Worm (Caenorhabditis elegans) whole organism, L1 larva: ENCODE data around the gene smg-7.

Experiments used
- C04F5.9 ChIP-seq: sonication (generic microtip); optimal IDR thresholded peaks from 2 replicates; lab custom pipeline; 2016; ENCODE audit warnings: missing genetic modification characterization, missing compliant biosample characterization
- C16A3.4 ChIP-seq: fragments of 150-350 bp; optimal IDR thresholded peaks from 2 replicates; lab custom pipeline; 2014; ENCODE audit warnings: missing biosample characterization, missing genetic modification characterization
- C34B4.2 ChIP-seq: sonication (generic microtip); optimal IDR thresholded peaks from 2 replicates; lab custom pipeline; 2017; ENCODE audit warnings: mild to moderate bottlenecking, missing genetic modification characterization, missing compliant biosample characterization
- Y116A8C.19 ChIP-seq: sonication (generic microtip); optimal IDR thresholded peaks from 2 replicates; lab custom pipeline; 2016; ENCODE audit warnings: missing compliant biosample characterization, missing genetic modification characterization, borderline replicate concordance
- aha-1 ChIP-seq: fragments of 150-350 bp; optimal IDR thresholded peaks from 2 replicates; lab custom pipeline; 2014; ENCODE audit warnings: missing biosample characterization, missing genetic modification characterization
- alr-1 ChIP-seq: fragments of 200-800 bp; sonication (Bioruptor generic); optimal IDR thresholded peaks from 2 replicates; lab custom pipeline; 2018; ENCODE audit warnings: borderline replicate concordance, mild to moderate bottlenecking, missing genetic modification characterization, missing compliant biosample characterization
- blmp-1 ChIP-seq: fragments of 150-350 bp; optimal IDR thresholded peaks from 2 replicates; lab custom pipeline; 2014; ENCODE audit warnings: missing biosample characterization, missing genetic modification characterization
- ceh-8 ChIP-seq: fragments of 200-800 bp; sonication (Bioruptor generic); optimal IDR thresholded peaks from 2 replicates; lab custom pipeline; 2018; ENCODE audit warnings: mild to moderate bottlenecking, missing genetic modification characterization, moderate library complexity, missing compliant biosample characterization
- ceh-82 ChIP-seq, 3 experiments: fragments of 150-350 bp in 1 of 3; sonication (generic microtip) in 2 of 3; optimal IDR thresholded peaks; 2 replicates each; lab custom pipeline; 2014 to 2017; ENCODE audit warnings: missing biosample characterization in 3 of 3, missing genetic modification characterization in 3 of 3
- ceh-88 ChIP-seq: fragments of 200-800 bp; sonication (Bioruptor generic); IDR thresholded peaks from 2 replicates; pipeline ENCODE4 v1.3.6; 2022; ENCODE audit warnings: missing genetic modification characterization, missing compliant biosample characterization
- dsc-1 ChIP-seq: sonication (generic microtip); optimal IDR thresholded peaks from 2 replicates; lab custom pipeline; 2016; ENCODE audit warnings: mild to moderate bottlenecking, missing genetic modification characterization, missing compliant biosample characterization
- efl-1 ChIP-seq, 4 experiments: fragments of 150-350 bp; optimal IDR thresholded peaks in 3 of 4; peaks in 1 of 4; 1 replicate in 1 of 4; 2 replicates in 3 of 4; lab custom pipeline; 2014; ENCODE audit warnings: missing biosample characterization in 2 of 4, missing genetic modification characterization in 2 of 4, missing genetic modification reagents in 2 of 4
- egl-13 ChIP-seq: sonication (generic microtip); optimal IDR thresholded peaks from 2 replicates; lab custom pipeline; 2016; ENCODE audit warnings: missing genotype, missing genetic modification reagents, missing genetic modification characterization, missing compliant biosample characterization
- egl-27 ChIP-seq, 2 experiments: fragments of 150-350 bp in 1 of 2; sonication (generic microtip); optimal IDR thresholded peaks; 3 replicates each; lab custom pipeline; 2017 to 2018; ENCODE audit warnings: missing biosample characterization in 2 of 2, missing genetic modification characterization in 2 of 2, missing genetic modification reagents in 2 of 2
- elt-2 ChIP-seq: sonication (generic microtip); optimal IDR thresholded peaks from 2 replicates; lab custom pipeline; 2016; ENCODE audit warnings: missing genetic modification characterization, mild to moderate bottlenecking, inconsistent platforms, missing compliant biosample characterization, missing genetic modification reagents
- fkh-10 ChIP-seq: sonication (generic microtip); optimal IDR thresholded peaks from 2 replicates; lab custom pipeline; 2017; ENCODE audit warnings: missing biosample characterization, missing genetic modification reagents, missing genetic modification characterization
- fkh-8 ChIP-seq: sonication (generic microtip); optimal IDR thresholded peaks from 2 replicates; lab custom pipeline; 2016; ENCODE audit warnings: mild to moderate bottlenecking, missing genetic modification characterization, missing compliant biosample characterization
- hlh-17 ChIP-seq: fragments of 200-800 bp; sonication (Bioruptor generic); optimal IDR thresholded peaks from 2 replicates; lab custom pipeline; 2018; ENCODE audit warnings: missing genetic modification characterization, mild to moderate bottlenecking, missing compliant biosample characterization, moderate library complexity, borderline replicate concordance
- hlh-4 ChIP-seq: sonication (generic microtip); optimal IDR thresholded peaks from 2 replicates; lab custom pipeline; 2016; ENCODE audit warnings: mild to moderate bottlenecking, missing genetic modification characterization, missing compliant biosample characterization
- irx-1 ChIP-seq: sonication (generic microtip); optimal IDR thresholded peaks from 2 replicates; lab custom pipeline; 2016; ENCODE audit warnings: missing genetic modification characterization, missing compliant biosample characterization
- lin-13 ChIP-seq: fragments of 150-350 bp; optimal IDR thresholded peaks from 2 replicates; lab custom pipeline; 2014; ENCODE audit warnings: missing biosample characterization, missing genetic modification reagents, missing genetic modification characterization
- lin-14 ChIP-seq: fragments of 200-800 bp; sonication (Bioruptor generic); optimal IDR thresholded peaks from 2 replicates; lab custom pipeline; 2018; ENCODE audit warnings: mild to moderate bottlenecking, missing genetic modification characterization, moderate library complexity, missing compliant biosample characterization
- lin-15B ChIP-seq: fragments of 150-350 bp; sonication (generic microtip); optimal IDR thresholded peaks from 3 replicates; lab custom pipeline; 2014; ENCODE audit warnings: missing biosample characterization, missing genetic modification characterization
- lin-35 ChIP-seq, 2 experiments: fragments of 150-350 bp; optimal IDR thresholded peaks; 2 replicates each; lab custom pipeline; 2014; ENCODE audit warnings: missing biosample characterization in 2 of 2, missing genetic modification characterization in 2 of 2, missing genetic modification reagents in 2 of 2
- mep-1 ChIP-seq: fragments of 150-350 bp; optimal IDR thresholded peaks from 2 replicates; lab custom pipeline; 2014; ENCODE audit warnings: missing biosample characterization, missing genetic modification characterization
- nhr-11 ChIP-seq: fragments of 150-350 bp; optimal IDR thresholded peaks from 2 replicates; lab custom pipeline; 2014; ENCODE audit warnings: missing biosample characterization, missing genetic modification characterization
- nhr-12 ChIP-seq: sonication (generic microtip); optimal IDR thresholded peaks from 2 replicates; lab custom pipeline; 2017; ENCODE audit warnings: missing biosample characterization, missing genetic modification characterization
- nhr-19 ChIP-seq: fragments of 200-800 bp; sonication (Bioruptor generic); conservative IDR thresholded peaks from 2 replicates; pipeline ENCODE4 v1.3.6; 2022; ENCODE audit warnings: missing genetic modification characterization, missing compliant biosample characterization
- nhr-237 ChIP-seq: fragments of 150-350 bp; optimal IDR thresholded peaks from 2 replicates; lab custom pipeline; 2014; ENCODE audit warnings: missing biosample characterization, missing genetic modification characterization
- nhr-28 ChIP-seq: fragments of 150-350 bp; optimal IDR thresholded peaks from 2 replicates; lab custom pipeline; 2014; ENCODE audit warnings: missing biosample characterization, missing genetic modification characterization
- nhr-85 ChIP-seq: sonication (generic microtip); peaks from one replicate; lab custom pipeline; 2016; ENCODE audit warnings: missing genetic modification characterization, inconsistent platforms, missing compliant biosample characterization
- pag-3 ChIP-seq: sonication (generic microtip); optimal IDR thresholded peaks from 2 replicates; lab custom pipeline; 2017; ENCODE audit warnings: missing genetic modification characterization, mild to moderate bottlenecking, missing compliant biosample characterization, antibody characterized with exemption, borderline replicate concordance; ENCODE audit not compliant: insufficient read depth
- pax-3 ChIP-seq: fragments of 200-800 bp; sonication (Bioruptor generic); optimal IDR thresholded peaks from 2 replicates; lab custom pipeline; 2018; ENCODE audit warnings: mild to moderate bottlenecking, missing genetic modification characterization, moderate library complexity, missing compliant biosample characterization
- rnt-1 ChIP-seq: sonication (generic microtip); optimal IDR thresholded peaks from 2 replicates; lab custom pipeline; 2016; ENCODE audit warnings: mild to moderate bottlenecking, missing genetic modification characterization, moderate library complexity, missing compliant biosample characterization
- skn-1 ChIP-seq: fragments of 150-350 bp; optimal IDR thresholded peaks from 2 replicates; lab custom pipeline; 2014; ENCODE audit warnings: missing biosample characterization, missing genetic modification characterization
- snpc-4 ChIP-seq: fragments of 150-350 bp; optimal IDR thresholded peaks from 2 replicates; lab custom pipeline; 2014; ENCODE audit warnings: missing biosample characterization, missing genetic modification characterization
- snu-23 ChIP-seq: sonication (generic microtip); optimal IDR thresholded peaks from 2 replicates; lab custom pipeline; 2016; ENCODE audit warnings: missing genetic modification characterization, missing compliant biosample characterization
- sox-4 ChIP-seq: sonication (generic microtip); optimal IDR thresholded peaks from 2 replicates; lab custom pipeline; 2016; ENCODE audit warnings: missing genetic modification characterization, missing compliant biosample characterization
- sup-37 ChIP-seq: fragments of 200-800 bp; sonication (Bioruptor generic); optimal IDR thresholded peaks from 2 replicates; lab custom pipeline; 2018; ENCODE audit warnings: mild to moderate bottlenecking, missing genetic modification characterization, missing compliant biosample characterization
- swsn-7 ChIP-seq: sonication (generic microtip); optimal IDR thresholded peaks from 2 replicates; lab custom pipeline; 2016; ENCODE audit warnings: missing genetic modification characterization, missing compliant biosample characterization
- tbx-2 ChIP-seq: sonication (generic microtip); optimal IDR thresholded peaks from 2 replicates; lab custom pipeline; 2016; ENCODE audit warnings: missing genetic modification characterization, missing compliant biosample characterization
- tlp-1 ChIP-seq: fragments of 150-350 bp; optimal IDR thresholded peaks from 2 replicates; lab custom pipeline; 2014; ENCODE audit warnings: missing biosample characterization, missing genetic modification characterization
- unc-130 ChIP-seq: fragments of 150-350 bp; optimal IDR thresholded peaks from 2 replicates; lab custom pipeline; 2017; ENCODE audit warnings: missing biosample characterization, missing genetic modification characterization, inconsistent platforms
- unc-30 ChIP-seq: sonication (generic microtip); optimal IDR thresholded peaks from 2 replicates; lab custom pipeline; 2017; ENCODE audit warnings: missing biosample characterization, missing genetic modification characterization
- unc-62 ChIP-seq: fragments of 150-350 bp; optimal IDR thresholded peaks from 2 replicates; lab custom pipeline; 2014; ENCODE audit warnings: missing biosample characterization, missing genetic modification reagents, missing genetic modification characterization
- xbp-1 ChIP-seq: sonication (generic microtip); optimal IDR thresholded peaks from 2 replicates; lab custom pipeline; 2016; ENCODE audit warnings: missing genetic modification characterization, missing compliant biosample characterization
- zag-1 ChIP-seq: fragments of 150-350 bp; optimal IDR thresholded peaks from 2 replicates; lab custom pipeline; 2014; ENCODE audit warnings: missing biosample characterization, missing genetic modification characterization
- ztf-4 ChIP-seq: fragments of 150-350 bp; optimal IDR thresholded peaks from 2 replicates; lab custom pipeline; 2014; ENCODE audit warnings: missing biosample characterization, missing genetic modification characterization

The smg-7 gene

DNA sequence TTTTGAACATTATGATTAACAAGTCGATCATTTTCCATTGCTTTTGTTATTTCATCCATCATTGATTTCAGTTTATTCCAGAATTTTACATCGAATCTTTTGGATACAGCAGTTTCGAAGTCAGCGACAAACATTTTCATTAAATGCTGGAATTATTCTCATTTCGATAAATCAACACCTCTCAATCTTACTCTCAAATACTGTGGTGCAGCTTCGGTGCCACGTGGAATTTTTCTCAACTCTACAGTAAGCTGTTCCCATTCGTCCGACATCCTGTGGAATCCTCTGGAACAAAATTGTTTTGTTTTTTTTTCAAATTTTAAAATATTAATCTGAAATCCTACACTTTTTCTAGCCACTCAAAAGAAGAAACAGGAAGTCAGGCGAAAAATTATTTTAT is at the start of gene smg-7:
Gene smg-7, minus strand, starts transcription at position 285 of the 400 bp plus-strand sequence.
- peak; percentile 31 for TF ChIP-seq nhr-85 (tag; lab: Kevin White, UChicago)
- no peak for TF ChIP-seq mep-1 (tag; lab: Kevin White, UChicago)
- no peak for TF ChIP-seq nhr-19 (GFP tag; lab: Robert Waterston, UW)
- TF ChIP-seq ztf-4 = no peak
- TF ChIP-seq dsc-1 (tag; lab: Kevin White, UChicago) = no peak

DNA sequence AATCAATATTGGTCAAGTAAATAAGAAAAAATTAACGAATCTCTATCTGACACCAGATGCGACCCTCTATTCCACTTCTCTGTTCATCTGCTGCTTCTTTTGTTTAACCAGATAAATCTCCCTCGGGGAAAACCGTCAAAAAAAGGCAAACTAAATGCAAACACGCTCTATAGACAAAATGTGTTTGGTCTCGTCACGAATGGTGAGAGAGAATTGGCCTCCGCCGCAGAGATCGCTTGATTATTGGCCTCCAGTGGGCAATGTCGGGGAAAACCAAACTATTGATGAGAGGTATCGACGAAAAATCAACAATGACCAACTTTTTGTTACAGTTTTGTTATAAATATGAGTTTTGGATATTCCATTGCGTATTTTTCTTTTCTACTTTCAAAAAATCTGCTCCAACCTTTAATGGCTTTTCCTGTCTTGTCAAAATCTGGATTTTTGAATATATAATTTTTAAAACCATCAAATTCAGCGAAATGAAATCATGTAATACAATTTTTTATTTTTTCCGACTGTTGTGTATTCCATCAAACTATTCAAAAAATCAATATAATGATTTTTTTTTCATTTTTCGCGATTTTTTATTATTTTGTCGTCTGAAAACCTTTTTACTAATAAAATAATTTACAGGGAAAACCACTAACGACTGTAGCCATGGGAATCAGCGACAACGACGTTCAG is 48.3 kb upstream of the smg-7 start, which contains the start of the genes C17H12.2 and vha-8:
Gene C17H12.2, minus strand, starts transcription at position 51 of the 687 bp plus-strand sequence.
Gene vha-8, plus strand, starts transcription at position 637 of the 687 bp plus-strand sequence.
- peak; percentile 27 for TF ChIP-seq aha-1 (tag; lab: Kevin White, UChicago)
- TF ChIP-seq C16A3.4 (tag; lab: Kevin White, UChicago) = peak; percentile 98
- peak; percentile 97 for TF ChIP-seq unc-130
- TF ChIP-seq unc-62 (GFP tag; lab: Kevin White, UChicago) = no peak
- no peak for TF ChIP-seq sox-4 (tag; lab: Kevin White, UChicago)
- TF ChIP-seq nhr-11 (tag; lab: Kevin White, UChicago) = peak; percentile 47
- peak; percentile 54 for TF ChIP-seq ceh-8
- TF ChIP-seq elt-2 (tag; lab: Kevin White, UChicago) = peak; percentile 7
- TF ChIP-seq lin-15B (tag; lab: Kevin White, UChicago) = peak; percentile 98
- TF ChIP-seq dsc-1 (tag; lab: Kevin White, UChicago) = peak; percentile 89
- peak; percentile 38 to 76 for TF ChIP-seq egl-27 (tag; optimal IDR thresholded peaks at IDR 0.05; lab: Kevin White, UChicago)
- no peak for TF ChIP-seq nhr-12 (tag; lab: Kevin White, UChicago)
- TF ChIP-seq hlh-17 = no peak
- TF ChIP-seq nhr-19 (GFP tag; lab: Robert Waterston, UW) = peak; percentile 90
- TF ChIP-seq tlp-1 (tag; lab: Kevin White, UChicago) = no peak
- peak; percentile 93 for TF ChIP-seq blmp-1 (tag; lab: Kevin White, UChicago)
- peak; percentile 93 for TF ChIP-seq lin-13 (GFP tag; lab: Kevin White, UChicago)
- TF ChIP-seq fkh-10 (GFP tag; lab: Kevin White, UChicago) = peak; percentile 55
- TF ChIP-seq sup-37 (GFP tag; lab: Kevin White, UChicago) = peak; percentile 41
- TF ChIP-seq tbx-2 = peak; percentile 93
- no peak for TF ChIP-seq alr-1 (tag; lab: Kevin White, UChicago)
- TF ChIP-seq lin-14 (GFP tag; lab: Kevin White, UChicago) = peak; percentile 97
- peak; percentile 90 to 95 for TF ChIP-seq efl-1 (optimal IDR thresholded peaks at IDR 0.05; lab: Kevin White, UChicago)
- peak; percentile 81 to 98 for TF ChIP-seq efl-1 (GFP tag; optimal IDR thresholded peaks at IDR 0.05 in 1 of 2; lab: Kevin White, UChicago)
- peak; percentile 67 for TF ChIP-seq egl-13
- TF ChIP-seq nhr-85 (tag; lab: Kevin White, UChicago) = peak; percentile 94
- TF ChIP-seq C34B4.2 (tag; lab: Kevin White, UChicago) = no peak
- peak; percentile 75 for TF ChIP-seq zag-1
- peak; percentile 98 for TF ChIP-seq snu-23 (GFP tag; lab: Kevin White, UChicago)
- TF ChIP-seq C04F5.9 (tag; lab: Kevin White, UChicago) = peak; percentile 76
- TF ChIP-seq nhr-237 (tag; lab: Kevin White, UChicago) = peak; percentile 92
- peak; percentile 66 for TF ChIP-seq pag-3 (tag; lab: Kevin White, UChicago)
- TF ChIP-seq irx-1 (tag; lab: Kevin White, UChicago) = peak; percentile 76
- TF ChIP-seq unc-30 (tag; lab: Kevin White, UChicago) = no peak
- peak; percentile 95 for TF ChIP-seq rnt-1 (tag; lab: Kevin White, UChicago)
- TF ChIP-seq fkh-8 (tag; lab: Kevin White, UChicago) = peak; percentile 88
- TF ChIP-seq skn-1 (tag; lab: Kevin White, UChicago) = peak; percentile 88
- TF ChIP-seq ceh-82 (tag; optimal IDR thresholded peaks at IDR 0.05; lab: Kevin White, UChicago) = peak; percentile 82 to 98 (median 84)
- peak; percentile 84 for TF ChIP-seq snpc-4 (tag; lab: Kevin White, UChicago)
- peak; percentile 92 for TF ChIP-seq xbp-1 (tag; lab: Kevin White, UChicago)
- TF ChIP-seq mep-1 (tag; lab: Kevin White, UChicago) = peak; percentile 98
- peak; percentile 62 for TF ChIP-seq pax-3
- TF ChIP-seq lin-35 (GFP tag; optimal IDR thresholded peaks at IDR 0.05; lab: Kevin White, UChicago) = peak; percentile 90 to 94
- TF ChIP-seq ceh-88 = no peak; the same call in 1 of the 2 replicates
- peak; percentile 93 for TF ChIP-seq swsn-7
- no peak for TF ChIP-seq Y116A8C.19 (tag; lab: Kevin White, UChicago)
- TF ChIP-seq nhr-28 (tag; lab: Kevin White, UChicago) = no peak
- TF ChIP-seq hlh-4 (tag; lab: Kevin White, UChicago) = no peak
